Worm (Caenorhabditis elegans) whole organism, L3 larva: Measurements from ENCODE around the gene aex-2.

Experiments used
- R02D3.7 ChIP-seq: fragments of 150-350 bp; optimal IDR thresholded peaks from 2 replicates; lab custom pipeline; 2014; ENCODE audit warnings: missing biosample characterization, missing genetic modification characterization
- ama-1 ChIP-seq: fragments of 150-350 bp; optimal IDR thresholded peaks from 2 replicates; lab custom pipeline; 2018
- ceh-28 ChIP-seq: fragments of 150-350 bp; optimal IDR thresholded peaks from 2 replicates; lab custom pipeline; 2014; ENCODE audit warnings: missing biosample characterization, missing genetic modification reagents, missing genetic modification characterization
- egl-5 ChIP-seq: fragments of 150-350 bp; optimal IDR thresholded peaks from 2 replicates; lab custom pipeline; 2017; ENCODE audit warnings: missing biosample characterization, missing genetic modification reagents, missing genetic modification characterization, inconsistent platforms
- elt-1 ChIP-seq: fragments of 150-350 bp; optimal IDR thresholded peaks from 2 replicates; lab custom pipeline; 2014; ENCODE audit warnings: missing biosample characterization, missing genetic modification characterization
- elt-2 ChIP-seq: sonication (generic microtip); optimal IDR thresholded peaks from 2 replicates; lab custom pipeline; 2016; ENCODE audit warnings: missing genetic modification reagents, mild to moderate bottlenecking, missing genetic modification characterization, missing compliant biosample characterization
- eor-1 ChIP-seq, 2 experiments: fragments of 150-350 bp; optimal IDR thresholded peaks; 2 replicates each; lab custom pipeline; 2014 to 2018; ENCODE audit warnings: missing biosample characterization in 2 of 2, missing genetic modification characterization in 2 of 2
- fkh-10 ChIP-seq: sonication (generic microtip); optimal IDR thresholded peaks from 2 replicates; lab custom pipeline; 2017; ENCODE audit warnings: missing biosample characterization, missing genetic modification reagents, missing genetic modification characterization
- jun-1 ChIP-seq: fragments of 150-350 bp; optimal IDR thresholded peaks from 2 replicates; lab custom pipeline; 2014; ENCODE audit warnings: missing biosample characterization, missing genetic modification reagents, missing genetic modification characterization
- lin-15B ChIP-seq: fragments of 150-350 bp; optimal IDR thresholded peaks from 2 replicates; lab custom pipeline; 2014; ENCODE audit warnings: missing biosample characterization, missing genetic modification characterization
- lin-39 ChIP-seq: fragments of 150-350 bp; optimal IDR thresholded peaks from 2 replicates; lab custom pipeline; 2018; ENCODE audit warnings: missing biosample characterization, missing genetic modification reagents, missing genetic modification characterization
- nfya-1 ChIP-seq: sonication (generic microtip); optimal IDR thresholded peaks from 2 replicates; lab custom pipeline; 2017; ENCODE audit warnings: missing genetic modification characterization, mild to moderate bottlenecking, missing compliant biosample characterization, antibody characterized with exemption, moderate library complexity; ENCODE audit not compliant: insufficient read depth
- nhr-11 ChIP-seq: fragments of 150-350 bp; optimal IDR thresholded peaks from 2 replicates; lab custom pipeline; 2014; ENCODE audit warnings: missing biosample characterization, missing genetic modification characterization
- nhr-12 ChIP-seq: fragments of 150-350 bp; optimal IDR thresholded peaks from 2 replicates; lab custom pipeline; 2014; ENCODE audit warnings: missing biosample characterization, missing genetic modification characterization
- nhr-23 ChIP-seq: fragments of 150-350 bp; optimal IDR thresholded peaks from 2 replicates; lab custom pipeline; 2014; ENCODE audit warnings: missing biosample characterization, missing genetic modification reagents, missing genetic modification characterization
- nhr-28 ChIP-seq: fragments of 150-350 bp; optimal IDR thresholded peaks from 2 replicates; lab custom pipeline; 2014; ENCODE audit warnings: missing biosample characterization, missing genetic modification characterization
- nhr-43 ChIP-seq: sonication (generic microtip); optimal IDR thresholded peaks from 2 replicates; lab custom pipeline; 2016; ENCODE audit warnings: mild to moderate bottlenecking, missing genetic modification characterization, missing compliant biosample characterization; ENCODE audit not compliant: poor library complexity, severe bottlenecking
- nhr-76 ChIP-seq: fragments of 150-350 bp; sonication (generic microtip); optimal IDR thresholded peaks from 5 replicates; lab custom pipeline; 2014; ENCODE audit warnings: missing biosample characterization, missing genetic modification characterization
- pha-4 ChIP-seq: fragments of 150-350 bp; optimal IDR thresholded peaks from 2 replicates; lab custom pipeline; 2014; ENCODE audit warnings: missing biosample characterization, missing genetic modification reagents, missing genetic modification characterization
- pqm-1 ChIP-seq: fragments of 150-350 bp; optimal IDR thresholded peaks from 2 replicates; lab custom pipeline; 2017; ENCODE audit warnings: missing biosample characterization, missing genetic modification characterization, inconsistent platforms
- sea-2 ChIP-seq: fragments of 150-350 bp; sonication (generic microtip); optimal IDR thresholded peaks from 4 replicates; lab custom pipeline; 2014; ENCODE audit warnings: missing biosample characterization, missing genetic modification reagents, missing genetic modification characterization
- skn-1 ChIP-seq: fragments of 150-350 bp; optimal IDR thresholded peaks from 2 replicates; lab custom pipeline; 2014; ENCODE audit warnings: missing biosample characterization, missing genetic modification characterization
- tbx-2 ChIP-seq: sonication (generic microtip); optimal IDR thresholded peaks from 2 replicates; lab custom pipeline; 2016; ENCODE audit warnings: mild to moderate bottlenecking, missing genetic modification characterization, missing compliant biosample characterization
- unc-62 ChIP-seq: fragments of 150-350 bp; sonication (generic microtip); optimal IDR thresholded peaks from 4 replicates; lab custom pipeline; 2014; ENCODE audit warnings: missing biosample characterization, missing genetic modification reagents, missing genetic modification characterization

aex-2 gene

ce11 chrX:9687264-9687663, 34.3 kb upstream of the aex-2 start:
- no peak for TF ChIP-seq nhr-23 (tag; lab: Kevin White, UChicago)
- peak; percentile 39 for TF ChIP-seq pqm-1 (tag; lab: Kevin White, UChicago)
- peak; percentile 71 for TF ChIP-seq elt-2 (tag; lab: Kevin White, UChicago)
- TF ChIP-seq, all 47 proteins: peak for 2

ce11 chrX:9680119-9680682, 27.3 kb upstream of the aex-2 start, which contains the start of gene ifp-1:
TSS of gene ifp-1 (minus strand) at chrX:9680169.
- TF ChIP-seq ceh-28 (tag; lab: Kevin White, UChicago), result no peak
- TF ChIP-seq elt-2 (tag; lab: Kevin White, UChicago), result peak; percentile 95
- peak; percentile 14 for TF ChIP-seq pha-4 (tag; lab: Kevin White, UChicago)
- TF ChIP-seq pqm-1 (tag; lab: Kevin White, UChicago), result peak; percentile 63
- TF ChIP-seq, all 47 proteins: peak for 3

- TF ChIP-seq elt-2 (tag; lab: Kevin White, UChicago) (peak; percentile 82), nhr-23 (tag; lab: Kevin White, UChicago) (no peak), lin-15B (no peak), pha-4 (tag; lab: Kevin White, UChicago) (peak; percentile 38), pqm-1 (tag; lab: Kevin White, UChicago) (peak; percentile 57)
- TF ChIP-seq, all 47 proteins: peak for 3
Observed at ce11 chrX:9679427-9679826, 26.5 kb upstream of the aex-2 start.

- no peak for TF ChIP-seq ama-1
Observed at ce11 chrX:9677927-9678326, 25.0 kb upstream of the aex-2 start.

ce11 chrX:9676788-9677454, 24.0 kb upstream of the aex-2 start:
- TF ChIP-seq elt-2 (tag; lab: Kevin White, UChicago) (peak; percentile 72), pqm-1 (tag; lab: Kevin White, UChicago) (peak; percentile 30), pha-4 (tag; lab: Kevin White, UChicago) (peak; percentile 44), nhr-76 (tag; lab: Kevin White, UChicago) (no peak), nfya-1 (no peak), jun-1 (tag; lab: Kevin White, UChicago) (no peak)

ce11 chrX:9676009-9676408, 23.1 kb upstream of the aex-2 start:
- TF ChIP-seq nhr-12 (tag; lab: Kevin White, UChicago) (no peak), nhr-43 (tag; lab: Kevin White, UChicago) (no peak), nhr-11 (no peak), eor-1 (tag; optimal IDR thresholded peaks at IDR 0.05; lab: Kevin White, UChicago) (no peak), lin-39 (no peak), nhr-28 (tag; lab: Kevin White, UChicago) (no peak), nhr-76 (tag; lab: Kevin White, UChicago) (no peak), elt-2 (tag; lab: Kevin White, UChicago) (peak; percentile 10), fkh-10 (GFP tag; lab: Kevin White, UChicago) (no peak), lin-15B (no peak), sea-2 (GFP tag; lab: Kevin White, UChicago) (no peak), skn-1 (tag; lab: Kevin White, UChicago) (no peak), tbx-2 (tag; lab: Kevin White, UChicago) (no peak), elt-1 (tag; lab: Kevin White, UChicago) (no peak), pha-4 (tag; lab: Kevin White, UChicago) (peak; percentile 24), egl-5 (tag; lab: Kevin White, UChicago) (no peak)

ce11 chrX:9674799-9675198, 21.9 kb upstream of the aex-2 start, which contains the start of gene C43C3.4:
TSS of gene C43C3.4 (minus strand) at chrX:9674899.
- TF ChIP-seq nhr-23 (tag; lab: Kevin White, UChicago), result no peak
- no peak for TF ChIP-seq sea-2 (GFP tag; lab: Kevin White, UChicago)
- no peak for TF ChIP-seq fkh-10 (GFP tag; lab: Kevin White, UChicago)
- no peak for TF ChIP-seq R02D3.7 (tag; lab: Kevin White, UChicago)
- no peak for TF ChIP-seq lin-15B

- TF ChIP-seq pha-4 (tag; lab: Kevin White, UChicago) (peak; percentile 57), elt-2 (tag; lab: Kevin White, UChicago) (peak; percentile 6), unc-62 (GFP tag; lab: Kevin White, UChicago) (no peak)
Observed at ce11 chrX:9673228-9673627, 20.3 kb upstream of the aex-2 start.
